Fruit fly (Drosophila melanogaster): ENCODE data around the gene CCT7.

CCT7 gene

dm6 chr3R:8853706-8854105, 52.3 kb downstream of the CCT7 start:
- no peak for TF ChIP-seq noc (tag; optimal IDR thresholded peaks at IDR 0.05)

dm6 chr3R:8854619-8855206, 53.3 kb downstream of the CCT7 start:
- TF ChIP-seq noc (tag; optimal IDR thresholded peaks at IDR 0.05), result no peak

Measured in whole organism, larva.